Fruit fly (Drosophila melanogaster): Measurements from ENCODE around the gene PSMG1.

- no peak for TF ChIP-seq CG11247 (GFP tag; IDR thresholded peaks at IDR 0.05)
- TF ChIP-seq HLH54F (GFP tag; optimal IDR thresholded peaks at IDR 0.05) = no peak
- TF ChIP-seq CG9727 (GFP tag; optimal IDR thresholded peaks at IDR 0.05) = no peak
- no peak for TF ChIP-seq br (optimal IDR thresholded peaks at IDR 0.05)
- no peak for TF ChIP-seq slou (GFP tag; optimal IDR thresholded peaks at IDR 0.05)
- TF ChIP-seq Dip3 (GFP tag; optimal IDR thresholded peaks at IDR 0.05) = no peak
- TF ChIP-seq BtbVII (GFP tag; optimal IDR thresholded peaks at IDR 0.05) = no peak
- no peak for TF ChIP-seq zfh1 (GFP tag; IDR thresholded peaks at IDR 0.05)
- TF ChIP-seq CG33213 (GFP tag; optimal IDR thresholded peaks at IDR 0.05) = no peak
- TF ChIP-seq fd3F (GFP tag; optimal IDR thresholded peaks at IDR 0.05) = no peak
- TF ChIP-seq gt (GFP tag; IDR thresholded peaks at IDR 0.05) = no peak
- no peak for TF ChIP-seq CG14050 (GFP tag; IDR thresholded peaks at IDR 0.05)
Observed at dm6 chr3R:5754594-5754993, 39.5 kb downstream of the PSMG1 start, which contains the start of gene Dcps.

All from whole organism, embryonic.